Fruit fly (Drosophila melanogaster): Measurements from ENCODE around the gene KdelR.

dm6 chr2L:10466865-10467270 lies 40.2 kb downstream of the KdelR start:
- TF ChIP-seq CTCF (optimal IDR thresholded peaks at IDR 0.05) (no peak), CG8478 (optimal IDR thresholded peaks at IDR 0.05) (no peak)
